Fruit fly (Drosophila melanogaster) Kc167 (cell line): ENCODE data around the gene CG18809.

Experiments
- Sin3A ChIP-seq: fragments of >200 bp; optimal IDR thresholded peaks from 2 replicates; lab custom pipeline; 2018; ENCODE audit warnings: missing external identifiers
- h ChIP-seq: fragments of >200 bp; optimal IDR thresholded peaks from 3 replicates; lab custom pipeline; 2018; ENCODE audit warnings: missing external identifiers
- psq ChIP-seq: fragments of >200 bp; optimal IDR thresholded peaks from 2 replicates; lab custom pipeline; 2017; ENCODE audit warnings: missing external identifiers
- ttk ChIP-seq: sonication (Bioruptor generic); optimal IDR thresholded peaks from 2 replicates; lab custom pipeline; 2017; ENCODE audit warnings: missing external identifiers

DNA sequence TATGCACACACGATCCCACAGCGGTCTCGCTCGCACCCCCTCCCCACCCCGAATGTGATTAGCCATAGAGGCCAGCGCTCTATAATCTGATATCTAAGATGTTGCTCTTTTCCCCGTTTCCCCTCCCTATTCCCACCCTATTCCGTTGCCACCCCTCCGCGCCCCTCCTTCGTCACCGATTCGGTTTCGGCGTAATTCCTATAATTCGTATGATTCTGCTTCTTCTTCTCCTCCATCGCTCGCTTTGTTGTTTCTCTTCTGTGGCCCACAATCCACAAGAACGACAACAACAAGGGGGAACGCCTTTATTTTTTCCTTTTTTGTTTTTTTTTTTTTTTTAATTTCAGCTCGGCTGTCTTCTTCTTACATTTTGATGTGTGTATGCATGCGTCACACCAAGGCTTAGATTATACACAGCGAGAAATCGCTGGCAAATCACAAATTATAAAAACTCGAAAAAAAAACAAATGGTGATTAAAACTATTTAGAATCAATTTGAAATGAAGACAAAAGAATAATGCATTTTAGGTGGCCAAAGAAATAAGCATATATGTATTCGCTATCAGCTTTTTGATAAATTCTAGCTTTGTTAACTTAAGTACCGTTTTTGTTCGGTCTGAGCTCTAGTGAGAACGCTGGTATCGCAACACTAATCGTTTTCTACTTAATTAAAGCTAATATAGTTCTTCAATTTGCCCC, 25.8 kb upstream of the CG18809 start:
- no peak for TF ChIP-seq psq (lab: Kevin White, UChicago)
- no peak for TF ChIP-seq Sin3A
- TF ChIP-seq h (lab: Kevin White, UChicago), result no peak
- no peak for TF ChIP-seq ttk (lab: Kevin White, UChicago)
